Fruit fly (Drosophila melanogaster) whole organism, embryonic: Measurements from ENCODE around the gene Nepl4.
A peak's percentile ranks its signal among the peaks of the same experiment; 100 is the strongest.

ENCODE experiments used
- Abd-B ChIP-seq: fragments of 200-800 bp; sonication (Bioruptor generic); optimal IDR thresholded peaks from 2 replicates; lab custom pipeline; 2018; ENCODE audit warnings: missing biosample characterization, mild to moderate bottlenecking, missing genetic modification characterization, moderate library complexity
- Atf-2 ChIP-seq: fragments of 200-800 bp; sonication (Bioruptor generic); optimal IDR thresholded peaks from 2 replicates; lab custom pipeline; 2016; ENCODE audit warnings: missing biosample characterization, missing genetic modification characterization
- CG10321 ChIP-seq: fragments of 200-800 bp; sonication (Bioruptor generic); IDR thresholded peaks from 2 replicates; pipeline ENCODE4 v1.3.6; 2022; ENCODE audit warnings: missing biosample characterization, missing genetic modification characterization
- CG1233 ChIP-seq: fragments of 200-800 bp; sonication (Bioruptor generic); optimal IDR thresholded peaks from 4 replicates; lab custom pipeline; 2018; ENCODE audit warnings: missing biosample characterization, mild to moderate bottlenecking, missing genetic modification characterization
- CG12744 ChIP-seq: fragments of 200-800 bp; sonication (Bioruptor generic); optimal IDR thresholded peaks from 2 replicates; lab custom pipeline; 2016; ENCODE audit warnings: missing biosample characterization, missing genetic modification characterization
- CG14860 ChIP-seq: fragments of 200-800 bp; sonication (Bioruptor generic); IDR thresholded peaks from 3 replicates; pipeline ENCODE4 v1.3.6; 2022; ENCODE audit warnings: missing biosample characterization, missing genetic modification characterization; ENCODE audit not compliant: partially characterized antibody
- CG15696 ChIP-seq: fragments of 200-800 bp; sonication (Bioruptor generic); optimal IDR thresholded peaks from 2 replicates; lab custom pipeline; 2019; ENCODE audit warnings: missing biosample characterization, mild to moderate bottlenecking, missing genetic modification characterization, moderate library complexity
- CG17385 ChIP-seq: fragments of 200-800 bp; sonication (Bioruptor generic); optimal IDR thresholded peaks from 3 replicates; lab custom pipeline; 2018; ENCODE audit warnings: missing biosample characterization, mild to moderate bottlenecking, missing genetic modification characterization
- CG17568 ChIP-seq: fragments of 200-800 bp; sonication (Bioruptor generic); optimal IDR thresholded peaks from 2 replicates; lab custom pipeline; 2018; ENCODE audit warnings: missing biosample characterization, mild to moderate bottlenecking, missing genetic modification characterization, moderate library complexity
- CG18764 ChIP-seq: fragments of 200-800 bp; sonication (Bioruptor generic); optimal IDR thresholded peaks from 3 replicates; lab custom pipeline; 2016; ENCODE audit warnings: missing biosample characterization, missing genetic modification characterization
- CG2129 ChIP-seq: fragments of 200-800 bp; sonication (Bioruptor generic); IDR thresholded peaks from 2 replicates; pipeline ENCODE4 v1.3.6; 2022; ENCODE audit warnings: missing biosample characterization, missing genetic modification characterization; ENCODE audit not compliant: partially characterized antibody
- CG2202 ChIP-seq: fragments of 200-800 bp; sonication (Bioruptor generic); optimal IDR thresholded peaks from 2 replicates; lab custom pipeline; 2018; ENCODE audit warnings: missing biosample characterization, mild to moderate bottlenecking, missing genetic modification characterization
- CG2875 ChIP-seq: fragments of 200-800 bp; sonication (Bioruptor generic); optimal IDR thresholded peaks from 2 replicates; lab custom pipeline; 2017; ENCODE audit warnings: missing biosample characterization, mild to moderate bottlenecking, missing genetic modification characterization, missing genetic modification reagents
- CG32772 ChIP-seq: fragments of 200-800 bp; sonication (Bioruptor generic); IDR thresholded peaks from 2 replicates; pipeline ENCODE4 v1.3.6; 2022; ENCODE audit warnings: missing biosample characterization, missing genetic modification characterization
- CG4424 ChIP-seq: fragments of 200-800 bp; sonication (Bioruptor generic); optimal IDR thresholded peaks from 3 replicates; lab custom pipeline; 2016; ENCODE audit warnings: missing biosample characterization, missing genetic modification characterization
- CG4854 ChIP-seq: fragments of 200-800 bp; sonication (Bioruptor generic); optimal IDR thresholded peaks from 2 replicates; lab custom pipeline; 2016; ENCODE audit warnings: missing biosample characterization, missing genetic modification characterization, inconsistent platforms
- CG6854 ChIP-seq: fragments of 200-800 bp; sonication (Bioruptor generic); optimal IDR thresholded peaks from 3 replicates; lab custom pipeline; 2017; ENCODE audit warnings: missing biosample characterization, mild to moderate bottlenecking, missing genetic modification characterization
- CG7357 ChIP-seq: fragments of 200-800 bp; sonication (Bioruptor generic); IDR thresholded peaks from 3 replicates; pipeline ENCODE4 v1.3.6; 2022; ENCODE audit warnings: missing biosample characterization, missing genetic modification characterization
- D19A ChIP-seq: fragments of 200-800 bp; optimal IDR thresholded peaks from 3 replicates; lab custom pipeline; 2019; ENCODE audit warnings: missing biosample characterization, mild to moderate bottlenecking, missing genetic modification characterization, moderate library complexity
- Dip3 ChIP-seq: fragments of 200-800 bp; sonication (Bioruptor generic); optimal IDR thresholded peaks from 3 replicates; lab custom pipeline; 2016; ENCODE audit warnings: missing biosample characterization, missing genetic modification characterization
- Doc3 ChIP-seq: fragments of 200-800 bp; sonication (Bioruptor generic); IDR thresholded peaks from 3 replicates; pipeline ENCODE4 v1.3.6; 2022; ENCODE audit warnings: missing biosample characterization, missing genetic modification characterization; ENCODE audit not compliant: partially characterized antibody
- E2f2 ChIP-seq: fragments of 200-800 bp; sonication (Bioruptor generic); IDR thresholded peaks from 2 replicates; pipeline ENCODE4 v1.3.6; 2022; ENCODE audit warnings: missing biosample characterization, missing genetic modification characterization
- Eip74EF ChIP-seq, 2 experiments: fragments of 200-800 bp in 1 of 2; fragments of >200 bp in 1 of 2; sonication (Bioruptor generic) in 1 of 2; optimal IDR thresholded peaks; 2 replicates each; lab custom pipeline; 2017 to 2019; ENCODE audit warnings: missing biosample characterization in 2 of 2, missing genetic modification characterization in 2 of 2, mild to moderate bottlenecking in 1 of 2, moderate library complexity in 1 of 2
- HmgZ ChIP-seq: fragments of 200-800 bp; sonication (Bioruptor generic); optimal IDR thresholded peaks from 2 replicates; lab custom pipeline; 2018; ENCODE audit warnings: missing biosample characterization, mild to moderate bottlenecking, missing genetic modification characterization
- Lhr ChIP-seq: fragments of 200-800 bp; sonication (Bioruptor generic); optimal IDR thresholded peaks from 3 replicates; lab custom pipeline; 2017; ENCODE audit warnings: mild to moderate bottlenecking, missing biosample characterization, missing genetic modification reagents, missing genetic modification characterization
- Lim3 ChIP-seq: fragments of 200-800 bp; sonication (Bioruptor generic); IDR thresholded peaks from 2 replicates; pipeline ENCODE4 v1.3.6; 2022; ENCODE audit warnings: missing biosample characterization, missing genetic modification characterization
- MESR4 ChIP-seq: fragments of 200-800 bp; sonication (Bioruptor generic); optimal IDR thresholded peaks from 2 replicates; lab custom pipeline; 2018; ENCODE audit warnings: missing biosample characterization, mild to moderate bottlenecking, missing genetic modification characterization, moderate library complexity
- Mes4 ChIP-seq: fragments of 200-800 bp; sonication (Bioruptor generic); optimal IDR thresholded peaks from 2 replicates; lab custom pipeline; 2016; ENCODE audit warnings: missing biosample characterization, missing genetic modification characterization
- Nf-YB ChIP-seq: fragments of 200-800 bp; sonication (Bioruptor generic); optimal IDR thresholded peaks from 3 replicates; lab custom pipeline; 2019; ENCODE audit warnings: missing biosample characterization, mild to moderate bottlenecking, missing genetic modification characterization, moderate library complexity
- Oli ChIP-seq: fragments of 200-800 bp; sonication (Bioruptor generic); optimal IDR thresholded peaks from 2 replicates; lab custom pipeline; 2018; ENCODE audit warnings: missing biosample characterization, mild to moderate bottlenecking, missing genetic modification characterization, moderate library complexity
- Sry-δ ChIP-seq: fragments of 200-800 bp; sonication (Bioruptor generic); optimal IDR thresholded peaks from 2 replicates; lab custom pipeline; 2016; ENCODE audit warnings: missing biosample characterization, missing genetic modification characterization
- abd-A ChIP-seq: fragments of 200-800 bp; sonication (Bioruptor generic); optimal IDR thresholded peaks from 3 replicates; lab custom pipeline; 2019; ENCODE audit warnings: missing biosample characterization, mild to moderate bottlenecking, missing genetic modification characterization, moderate library complexity
- ac ChIP-seq: fragments of 200-800 bp; sonication (Bioruptor generic); optimal IDR thresholded peaks from 3 replicates; lab custom pipeline; 2017; ENCODE audit warnings: missing biosample characterization, mild to moderate bottlenecking, missing genetic modification characterization
- ap ChIP-seq: fragments of 200-800 bp; sonication (Bioruptor generic); IDR thresholded peaks from 2 replicates; pipeline ENCODE4 v1.3.6; 2022; ENCODE audit warnings: missing biosample characterization, missing genetic modification characterization
- cas ChIP-seq: fragments of 200-800 bp; sonication (Bioruptor generic); IDR thresholded peaks from 2 replicates; pipeline ENCODE4 v1.3.6; 2022; ENCODE audit warnings: missing biosample characterization, missing genetic modification characterization
- cg ChIP-seq: fragments of 200-800 bp; sonication (Bioruptor generic); optimal IDR thresholded peaks from 3 replicates; lab custom pipeline; 2019; ENCODE audit warnings: missing biosample characterization, mild to moderate bottlenecking, missing genetic modification characterization, moderate library complexity
- da ChIP-seq: fragments of 200-800 bp; sonication (Bioruptor generic); optimal IDR thresholded peaks from 2 replicates; lab custom pipeline; 2016; ENCODE audit warnings: missing biosample characterization, missing genetic modification characterization
- disco-r ChIP-seq: fragments of 200-800 bp; sonication (Bioruptor generic); optimal IDR thresholded peaks from 2 replicates; lab custom pipeline; 2016; ENCODE audit warnings: missing biosample characterization, missing genetic modification characterization
- ems ChIP-seq: fragments of 200-800 bp; sonication (Bioruptor generic); optimal IDR thresholded peaks from 3 replicates; lab custom pipeline; 2016; ENCODE audit warnings: missing biosample characterization, missing genetic modification characterization
- fd3F ChIP-seq: fragments of 200-800 bp; sonication (Bioruptor generic); optimal IDR thresholded peaks from 2 replicates; lab custom pipeline; 2018; ENCODE audit warnings: missing biosample characterization, mild to moderate bottlenecking, missing genetic modification characterization, moderate library complexity
- gce ChIP-seq: fragments of 200-800 bp; sonication (Bioruptor generic); IDR thresholded peaks from 3 replicates; pipeline ENCODE4 v1.3.6; 2022; ENCODE audit warnings: missing biosample characterization, missing genetic modification characterization
- gt ChIP-seq: fragments of 200-800 bp; sonication (Bioruptor generic); IDR thresholded peaks from 2 replicates; pipeline ENCODE4 v1.3.6; 2022; ENCODE audit warnings: missing biosample characterization, missing genetic modification characterization
- hth ChIP-seq: fragments of >200 bp; optimal IDR thresholded peaks from 2 replicates; lab custom pipeline; 2017; ENCODE audit warnings: inconsistent platforms
- insv ChIP-seq, 2 experiments: fragments of 200-800 bp; sonication (Bioruptor generic); optimal IDR thresholded peaks; 3 replicates each; lab custom pipeline; 2016 to 2018; ENCODE audit warnings: missing biosample characterization in 2 of 2, missing genetic modification characterization in 2 of 2
- mld ChIP-seq: fragments of 200-800 bp; sonication (Bioruptor generic); IDR thresholded peaks from 3 replicates; pipeline ENCODE4 v1.3.6; 2022; ENCODE audit warnings: missing biosample characterization, missing genetic modification characterization; ENCODE audit not compliant: partially characterized antibody
- onecut ChIP-seq: fragments of 200-800 bp; sonication (Bioruptor generic); IDR thresholded peaks from 2 replicates; pipeline ENCODE4 v1.3.6; 2022; ENCODE audit warnings: missing biosample characterization, missing genetic modification characterization
- pros ChIP-seq: fragments of 200-800 bp; sonication (Bioruptor generic); optimal IDR thresholded peaks from 3 replicates; lab custom pipeline; 2019; ENCODE audit warnings: missing biosample characterization, mild to moderate bottlenecking, missing genetic modification characterization, moderate library complexity
- slbo ChIP-seq: fragments of 200-800 bp; sonication (Bioruptor generic); IDR thresholded peaks from 2 replicates; pipeline ENCODE4 v1.3.6; 2022; ENCODE audit warnings: missing biosample characterization, missing genetic modification characterization
- sug ChIP-seq: fragments of 200-800 bp; optimal IDR thresholded peaks from 2 replicates; lab custom pipeline; 2019; ENCODE audit warnings: missing biosample characterization, mild to moderate bottlenecking, missing genetic modification characterization, moderate library complexity
- tin ChIP-seq: fragments of 200-800 bp; sonication (Bioruptor generic); optimal IDR thresholded peaks from 3 replicates; lab custom pipeline; 2016; ENCODE audit warnings: missing biosample characterization, missing genetic modification characterization
- twi ChIP-seq: fragments of 200-800 bp; optimal IDR thresholded peaks from 2 replicates; lab custom pipeline; 2019; ENCODE audit warnings: missing biosample characterization, mild to moderate bottlenecking, missing genetic modification characterization, moderate library complexity

Nepl4 gene

DNA sequence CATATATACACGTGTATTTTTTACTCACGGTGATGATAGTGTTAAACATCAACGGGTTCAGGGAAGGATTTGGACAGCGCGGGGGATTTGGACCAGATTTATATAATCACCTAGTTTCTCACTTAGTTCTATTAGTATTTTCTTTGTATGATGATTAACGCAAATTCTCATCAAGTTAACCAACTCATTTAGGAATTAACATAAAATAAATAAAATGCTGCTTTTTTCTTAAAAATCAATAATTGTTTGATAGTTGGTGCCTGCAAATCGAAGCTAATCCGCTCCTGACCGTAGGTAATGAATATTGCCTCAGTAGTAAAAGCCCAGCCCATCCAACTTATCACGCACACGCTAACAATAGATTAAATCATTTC lies 15.9 kb upstream of the Nepl4 start:
- TF ChIP-seq HmgZ (tag; lab: Kevin White, UChicago) (peak; percentile 85), Abd-B (GFP tag; lab: Kevin White, UChicago) (peak; percentile 93), Lhr (GFP tag; lab: Kevin White, UChicago) (peak; percentile 18), da (peak; percentile 38), CG2129 (GFP tag; lab: Robert Waterston, UW) (no peak), CG2875 (GFP tag; lab: Kevin White, UChicago) (no peak), CG6854 (GFP tag; lab: Kevin White, UChicago) (peak; percentile 72), CG12744 (GFP tag; lab: Kevin White, UChicago) (peak; percentile 44), CG18764 (GFP tag; lab: Kevin White, UChicago) (peak; percentile 50), Atf-2 (peak; percentile 42), CG4854 (GFP tag; lab: Kevin White, UChicago) (peak; percentile 50), Lim3 (peak; percentile 65), CG17385 (GFP tag; lab: Kevin White, UChicago) (peak; percentile 71), fd3F (GFP tag; lab: Kevin White, UChicago) (peak; percentile 86), Eip74EF (GFP tag; optimal IDR thresholded peaks at IDR 0.05; lab: Kevin White, UChicago) (peak in 1 of 2 experiments; percentile 72), CG2202 (tag; lab: Kevin White, UChicago) (no peak), pros (GFP tag; lab: Kevin White, UChicago) (no peak), CG14860 (GFP tag; lab: Robert Waterston, UW) (no peak), slbo (GFP tag; lab: Robert Waterston, UW) (peak; percentile 94), D19A (tag; lab: Kevin White, UChicago) (peak; percentile 75), Oli (tag; lab: Kevin White, UChicago) (peak; percentile 84), CG1233 (GFP tag; lab: Kevin White, UChicago) (peak; percentile 82), Nf-YB (GFP tag; lab: Kevin White, UChicago) (peak; percentile 37), hth (no peak), CG17568 (GFP tag; lab: Kevin White, UChicago) (no peak), ac (GFP tag; lab: Kevin White, UChicago) (no peak), onecut (GFP tag; lab: Robert Waterston, UW) (peak; percentile 42), tin (GFP tag; lab: Kevin White, UChicago) (peak; percentile 81), CG7357 (GFP tag; lab: Robert Waterston, UW) (peak; percentile 78), insv (GFP tag; optimal IDR thresholded peaks at IDR 0.05; lab: Kevin White, UChicago) (peak in 1 of 2 experiments; percentile 35), Sry-δ (peak; percentile 34), ems (peak; percentile 89), mld (GFP tag; lab: Robert Waterston, UW) (no peak), CG10321 (GFP tag; lab: Robert Waterston, UW) (no peak), CG32772 (peak; percentile 81), cg (no peak), CG15696 (peak; percentile 55), cas (peak; percentile 73), disco-r (GFP tag; lab: Kevin White, UChicago) (peak; percentile 68), CG4424 (peak; percentile 78), gt (peak; percentile 38; the same call in 1 of the 2 replicates), Doc3 (GFP tag; lab: Robert Waterston, UW) (no peak), sug (peak; percentile 96), ap (GFP tag; lab: Robert Waterston, UW) (peak; percentile 53), Dip3 (GFP tag; lab: Kevin White, UChicago) (peak; percentile 85), twi (peak; percentile 63), MESR4 (GFP tag; lab: Kevin White, UChicago) (no peak), Mes4 (GFP tag; lab: Kevin White, UChicago) (peak; percentile 16), abd-A (tag; lab: Kevin White, UChicago) (no peak), E2f2 (GFP tag; lab: Robert Waterston, UW) (peak; percentile 64), gce (GFP tag; lab: Robert Waterston, UW) (peak; percentile 66; the same call in 1 of the 3 replicates)
